Worm (Caenorhabditis elegans): ENCODE data around the gene chhy-1.

ce11 chrII:8611330-8611729, 6.1 kb downstream of the chhy-1 start:
- TF ChIP-seq pqm-1 (tag; optimal IDR thresholded peaks at IDR 0.05) (no peak), ceh-24 (tag; optimal IDR thresholded peaks at IDR 0.05) (no peak), tbx-2 (tag; optimal IDR thresholded peaks at IDR 0.05) (no peak), ets-4 (tag; optimal IDR thresholded peaks at IDR 0.05) (no peak), pha-4 (tag; optimal IDR thresholded peaks at IDR 0.05) (no peak), ahr-1 (tag; optimal IDR thresholded peaks at IDR 0.05) (no peak), hlh-30 (tag; optimal IDR thresholded peaks at IDR 0.05; ENCODE audit: insufficient read depth) (no peak), C08G9.2 (tag; optimal IDR thresholded peaks at IDR 0.05) (no peak), lim-6 (tag; optimal IDR thresholded peaks at IDR 0.05) (no peak), gmeb-2 (tag; optimal IDR thresholded peaks at IDR 0.05) (no peak), K02D7.2 (tag; optimal IDR thresholded peaks at IDR 0.05) (no peak)
